Worm (Caenorhabditis elegans): ENCODE results near the gene grl-7.

The grl-7 gene

DNA sequence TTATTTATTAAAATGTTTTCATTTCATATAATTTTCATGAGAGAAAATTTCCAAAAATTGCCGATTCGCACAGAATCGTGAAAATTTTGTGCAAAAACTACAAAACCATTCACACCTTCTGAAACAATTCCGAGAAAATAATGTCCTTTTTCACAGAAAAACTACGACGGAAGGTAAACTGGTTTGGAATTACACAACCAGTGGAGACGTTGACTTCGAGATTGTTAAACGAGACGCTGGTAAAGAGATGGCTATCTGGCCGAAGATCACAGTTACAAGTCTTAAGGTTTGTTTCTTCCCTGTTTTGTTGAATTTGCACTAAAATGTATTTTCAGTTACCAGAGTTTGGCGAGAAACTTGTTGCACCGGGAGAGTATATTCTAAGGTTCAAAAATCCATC lies 33.9 kb downstream of the grl-7 start:
- no peak for TF ChIP-seq skn-1 (tag; optimal IDR thresholded peaks at IDR 0.05)
- TF ChIP-seq nhr-76 (tag; optimal IDR thresholded peaks at IDR 0.05): no peak
- TF ChIP-seq snpc-4 (tag; optimal IDR thresholded peaks at IDR 0.05): no peak
- TF ChIP-seq ZK546.5 (tag; optimal IDR thresholded peaks at IDR 0.05): no peak
- no peak for TF ChIP-seq nhr-12 (tag; optimal IDR thresholded peaks at IDR 0.05)
- no peak for TF ChIP-seq lsy-12 (tag; optimal IDR thresholded peaks at IDR 0.05)
- no peak for TF ChIP-seq lin-39 (tag; optimal IDR thresholded peaks at IDR 0.05)
- TF ChIP-seq nfya-1 (tag; optimal IDR thresholded peaks at IDR 0.05; ENCODE audit: insufficient read depth): no peak
- TF ChIP-seq daf-12 (tag; optimal IDR thresholded peaks at IDR 0.05): no peak
- no peak for TF ChIP-seq eor-1 (tag; optimal IDR thresholded peaks at IDR 0.05)
- no peak for TF ChIP-seq pqm-1 (tag; optimal IDR thresholded peaks at IDR 0.05)
- TF ChIP-seq jun-1 (tag; optimal IDR thresholded peaks at IDR 0.05): no peak
- TF ChIP-seq elt-1 (tag; optimal IDR thresholded peaks at IDR 0.05): no peak
- no peak for TF ChIP-seq fkh-10 (GFP tag; optimal IDR thresholded peaks at IDR 0.05)
- TF ChIP-seq elt-3 (tag; optimal IDR thresholded peaks at IDR 0.05): no peak
- TF ChIP-seq R02D3.7 (tag; optimal IDR thresholded peaks at IDR 0.05): no peak
- no peak for TF ChIP-seq nhr-23 (tag; optimal IDR thresholded peaks at IDR 0.05)
- no peak for TF ChIP-seq sea-2 (GFP tag; optimal IDR thresholded peaks at IDR 0.05)
- no peak for TF ChIP-seq mml-1 (tag; optimal IDR thresholded peaks at IDR 0.05)

ce11 chrV:11311013-11311472 lies 35.8 kb downstream of the grl-7 start, which contains the start of gene T03F7.7:
T03F7.7 (plus strand) TSS chrV:11311422.
- TF ChIP-seq ceh-16 (tag; optimal IDR thresholded peaks at IDR 0.05) (no peak), pqm-1 (tag; optimal IDR thresholded peaks at IDR 0.05) (peak; percentile 36), elt-3 (tag; optimal IDR thresholded peaks at IDR 0.05) (peak in 1 of 3 experiments; percentile 67), elt-2 (tag; optimal IDR thresholded peaks at IDR 0.05) (peak; percentile 97)

DNA sequence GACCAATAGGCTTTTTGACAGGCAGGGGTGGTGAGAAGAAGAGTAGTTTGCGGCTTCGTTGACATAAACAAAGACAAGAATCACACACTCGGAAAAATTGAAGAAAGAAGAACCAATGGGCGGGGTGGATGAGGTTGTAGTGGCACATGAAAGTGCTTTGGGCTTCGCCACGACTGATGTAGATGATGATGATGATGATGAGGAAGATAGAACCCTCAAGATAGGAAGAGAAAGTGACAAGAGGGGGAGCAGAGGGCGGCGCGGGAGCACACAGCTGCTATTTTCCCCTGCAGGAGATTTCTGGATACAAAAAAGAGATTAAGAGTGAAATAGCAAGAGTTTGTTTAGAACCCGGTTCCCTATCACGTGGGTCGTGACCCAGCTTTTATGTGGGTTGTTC lies 37.9 kb downstream of the grl-7 start:
- TF ChIP-seq nfya-1 (tag; optimal IDR thresholded peaks at IDR 0.05; ENCODE audit: insufficient read depth) (peak; percentile 51), lin-39 (tag; optimal IDR thresholded peaks at IDR 0.05) (peak; percentile 51), nhr-12 (tag; optimal IDR thresholded peaks at IDR 0.05) (no peak)

DNA sequence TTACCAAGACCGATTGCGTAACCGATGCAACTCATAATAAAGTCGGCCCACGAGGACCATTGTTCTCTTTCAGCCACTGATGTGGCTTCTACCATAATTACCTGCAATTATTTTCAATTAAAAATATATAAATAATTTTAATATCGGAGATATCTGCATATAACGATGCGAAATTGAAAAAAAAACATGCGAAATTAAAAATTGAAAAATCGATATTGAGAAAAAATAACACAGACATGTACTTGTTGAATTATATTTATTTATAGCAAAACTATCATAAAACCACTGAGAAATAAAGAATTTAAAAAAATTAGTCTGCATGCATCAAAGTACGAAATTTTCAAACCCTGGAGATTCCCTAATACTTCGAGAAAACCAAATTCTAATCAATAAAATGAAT lies 38.5 kb downstream of the grl-7 start, which contains the start of gene snf-11:
Gene snf-11, minus strand, starts transcription at position 101 of the 400 bp plus-strand sequence.
- TF ChIP-seq mdl-1 (tag; optimal IDR thresholded peaks at IDR 0.05) (no peak), lsy-12 (tag; optimal IDR thresholded peaks at IDR 0.05) (no peak), daf-12 (tag; optimal IDR thresholded peaks at IDR 0.05) (no peak), nhr-43 (tag; optimal IDR thresholded peaks at IDR 0.05; ENCODE audit: poor library complexity, severe bottlenecking) (no peak), unc-62 (GFP tag; optimal IDR thresholded peaks at IDR 0.05) (no peak)

- TF ChIP-seq nfya-1 (tag; optimal IDR thresholded peaks at IDR 0.05; ENCODE audit: insufficient read depth): peak; percentile 33
- TF ChIP-seq tbx-2 (tag; optimal IDR thresholded peaks at IDR 0.05): no peak
These were observed 39.0 kb downstream of the grl-7 start for ce11 chrV:11307781-11308180.

DNA sequence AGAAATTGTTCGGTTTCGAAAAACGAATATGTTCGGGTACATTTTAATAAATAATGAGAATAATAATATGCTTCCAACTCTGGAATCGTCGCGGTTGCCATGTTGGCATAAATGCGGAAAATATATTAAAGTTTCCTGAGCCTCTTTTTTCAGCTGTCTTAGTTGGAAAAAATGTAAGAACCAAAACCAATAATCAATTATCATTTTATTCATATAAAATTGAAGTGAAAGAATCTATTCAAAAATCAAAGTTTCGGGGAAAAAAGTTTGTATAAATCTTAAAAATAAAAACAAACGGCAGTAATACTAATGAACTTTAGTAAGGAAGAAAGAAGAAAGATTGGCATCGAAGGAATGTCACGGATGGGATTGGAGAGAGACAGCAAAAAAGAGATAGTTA lies 41.9 kb downstream of the grl-7 start, which contains the start of gene srh-45:
Gene srh-45, minus strand, starts transcription at position 101 of the 400 bp plus-strand sequence.
- no peak for TF ChIP-seq egl-27 (tag; optimal IDR thresholded peaks at IDR 0.05)
- no peak for TF ChIP-seq fkh-10 (GFP tag; optimal IDR thresholded peaks at IDR 0.05)
- no peak for TF ChIP-seq mdl-1 (tag; optimal IDR thresholded peaks at IDR 0.05)
- TF ChIP-seq lin-39 (tag; optimal IDR thresholded peaks at IDR 0.05): no peak
- TF ChIP-seq ceh-82 (tag; optimal IDR thresholded peaks at IDR 0.05): no peak

DNA sequence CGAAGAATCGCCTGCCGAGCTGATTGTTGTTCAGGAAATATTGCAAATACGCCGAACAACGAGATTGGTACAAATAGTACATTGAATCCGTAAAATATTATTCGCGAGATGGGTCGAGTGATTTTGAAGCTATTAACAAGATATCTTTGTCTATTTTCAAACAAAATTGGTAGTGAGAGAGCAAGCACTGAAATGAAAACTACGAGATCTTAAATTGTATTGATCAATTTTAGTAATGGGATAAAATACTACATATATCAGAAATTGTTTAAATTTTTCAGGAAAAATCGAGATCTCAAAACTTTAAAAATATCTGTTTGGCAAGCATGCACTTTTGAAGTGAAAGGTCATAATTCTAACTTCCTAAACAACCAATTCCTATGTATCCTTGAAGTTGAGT lies 42.6 kb downstream of the grl-7 start:
- TF ChIP-seq aly-2 (tag; optimal IDR thresholded peaks at IDR 0.05) (no peak), fkh-2 (tag; optimal IDR thresholded peaks at IDR 0.05) (no peak), nhr-67 (tag; optimal IDR thresholded peaks at IDR 0.05) (no peak), ztf-4 (tag; optimal IDR thresholded peaks at IDR 0.05) (no peak), elt-1 (tag; optimal IDR thresholded peaks at IDR 0.05) (no peak), ceh-9 (tag; optimal IDR thresholded peaks at IDR 0.05) (no peak), ceh-28 (tag; optimal IDR thresholded peaks at IDR 0.05) (no peak), nhr-77 (tag; optimal IDR thresholded peaks at IDR 0.05) (no peak), ama-1 (optimal IDR thresholded peaks at IDR 0.05) (no peak), lin-39 (tag; optimal IDR thresholded peaks at IDR 0.05) (no peak), nhr-28 (tag; optimal IDR thresholded peaks at IDR 0.05) (no peak), egl-5 (tag; optimal IDR thresholded peaks at IDR 0.05) (no peak), elt-3 (tag; optimal IDR thresholded peaks at IDR 0.05) (no peak), nhr-25 (tag; optimal IDR thresholded peaks at IDR 0.05) (no peak), lin-15B (tag; optimal IDR thresholded peaks at IDR 0.05) (no peak), ceh-82 (tag; optimal IDR thresholded peaks at IDR 0.05) (no peak), pha-4 (tag; optimal IDR thresholded peaks at IDR 0.05) (no peak), snpc-4 (tag; optimal IDR thresholded peaks at IDR 0.05) (no peak), mdl-1 (tag; optimal IDR thresholded peaks at IDR 0.05) (no peak), nhr-12 (tag; optimal IDR thresholded peaks at IDR 0.05) (no peak)
